Worm (Caenorhabditis elegans): ENCODE results near the gene clec-63.

Gene clec-63

DNA sequence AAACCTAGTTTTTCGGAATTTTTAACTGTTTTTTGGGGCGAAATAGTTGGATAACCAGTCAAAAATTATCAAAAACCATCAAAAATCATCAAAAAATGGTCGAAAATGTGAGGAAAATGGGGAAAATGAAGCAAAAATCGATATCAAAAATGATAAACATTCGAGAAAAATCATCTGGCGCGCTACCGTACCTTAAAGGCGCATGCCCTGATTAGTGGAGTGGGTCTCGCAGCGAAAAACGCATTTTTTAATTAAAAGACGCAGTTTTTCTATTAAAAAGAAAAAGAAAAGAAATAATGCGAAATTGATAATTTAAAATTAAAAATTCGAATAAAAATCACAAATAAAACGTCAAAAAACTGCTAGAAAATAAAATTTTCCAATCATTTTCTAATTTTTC, 15.0 kb upstream of the clec-63 start, which contains the start of gene F35C5.1:
Gene F35C5.1, plus strand, starts transcription at position 399 of the 400 bp plus-strand sequence.
- TF ChIP-seq flt-1 (GFP tag; IDR thresholded peaks at IDR 0.05) = no peak
- TF ChIP-seq klf-2 (GFP tag; conservative IDR thresholded peaks at IDR 0.05) = no peak
- no peak for TF ChIP-seq ztf-29 (GFP tag; IDR thresholded peaks at IDR 0.05)
- no peak for TF ChIP-seq cog-1 (tag; optimal IDR thresholded peaks at IDR 0.05)
- no peak for TF ChIP-seq T22C8.4 (GFP tag; IDR thresholded peaks at IDR 0.05)
- TF ChIP-seq tab-1 (GFP tag; IDR thresholded peaks at IDR 0.05) = no peak
- no peak for TF ChIP-seq ztf-23 (GFP tag; IDR thresholded peaks at IDR 0.05)
- TF ChIP-seq med-1 (GFP tag; optimal IDR thresholded peaks at IDR 0.05; ENCODE audit: insufficient read depth) = no peak
- no peak for TF ChIP-seq ref-1 (GFP tag; conservative IDR thresholded peaks at IDR 0.05)

DNA sequence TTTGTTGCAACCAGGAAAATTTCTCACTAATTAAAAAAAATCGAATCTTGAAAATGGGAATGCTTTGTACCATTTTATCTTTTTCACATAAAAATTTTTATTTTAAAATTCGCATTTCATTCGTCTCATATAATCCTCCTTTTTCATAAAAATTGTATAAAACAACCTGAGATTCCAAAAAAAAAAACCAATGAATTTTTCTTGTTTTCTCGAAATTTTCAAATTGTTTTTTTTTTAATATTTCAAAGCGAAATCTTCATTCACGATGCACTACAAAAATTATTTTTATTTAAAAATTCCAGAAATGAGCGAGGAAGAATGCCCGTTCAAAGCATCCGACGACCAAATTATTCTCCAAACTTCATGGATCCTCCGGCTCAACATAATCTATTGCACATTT, 10.5 kb upstream of the clec-63 start, which contains the start of gene sra-14:
Gene sra-14, plus strand, starts transcription at position 301 of the 400 bp plus-strand sequence.
- TF ChIP-seq cog-1 (tag; optimal IDR thresholded peaks at IDR 0.05) (no peak), klf-2 (GFP tag; conservative IDR thresholded peaks at IDR 0.05) (no peak), med-1 (GFP tag; optimal IDR thresholded peaks at IDR 0.05; ENCODE audit: insufficient read depth) (no peak), flt-1 (GFP tag; IDR thresholded peaks at IDR 0.05) (no peak), tab-1 (GFP tag; IDR thresholded peaks at IDR 0.05) (no peak), ref-1 (GFP tag; conservative IDR thresholded peaks at IDR 0.05) (no peak), T22C8.4 (GFP tag; IDR thresholded peaks at IDR 0.05) (no peak), ztf-23 (GFP tag; IDR thresholded peaks at IDR 0.05) (no peak), ztf-29 (GFP tag; IDR thresholded peaks at IDR 0.05) (no peak)

DNA sequence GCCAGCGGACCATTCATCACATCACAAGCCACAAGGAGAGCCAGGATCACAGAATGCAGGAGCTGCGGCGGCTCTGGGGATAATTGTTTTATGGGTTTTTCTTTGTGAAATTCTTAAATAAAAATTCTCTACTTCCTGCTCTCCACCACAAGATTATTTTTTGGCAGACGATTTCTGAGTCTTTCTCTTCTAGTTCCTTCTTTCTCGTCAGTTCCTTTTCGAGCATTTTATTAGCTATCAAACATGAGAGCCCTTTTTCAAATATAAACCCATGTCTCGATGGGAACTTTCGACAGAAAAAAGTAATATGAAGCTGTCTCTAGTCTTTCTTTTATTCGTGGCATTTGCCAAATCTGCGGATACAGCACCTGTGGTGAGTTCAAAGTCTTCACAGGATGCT, 7.0 kb upstream of the clec-63 start, which contains the start of gene F35C5.3:
Gene F35C5.3, plus strand, starts transcription at position 301 of the 400 bp plus-strand sequence.
- TF ChIP-seq med-1 (GFP tag; optimal IDR thresholded peaks at IDR 0.05; ENCODE audit: insufficient read depth) = no peak
- TF ChIP-seq tab-1 (GFP tag; IDR thresholded peaks at IDR 0.05) = no peak
- no peak for TF ChIP-seq ref-1 (GFP tag; conservative IDR thresholded peaks at IDR 0.05)
- TF ChIP-seq flt-1 (GFP tag; IDR thresholded peaks at IDR 0.05) = no peak

DNA sequence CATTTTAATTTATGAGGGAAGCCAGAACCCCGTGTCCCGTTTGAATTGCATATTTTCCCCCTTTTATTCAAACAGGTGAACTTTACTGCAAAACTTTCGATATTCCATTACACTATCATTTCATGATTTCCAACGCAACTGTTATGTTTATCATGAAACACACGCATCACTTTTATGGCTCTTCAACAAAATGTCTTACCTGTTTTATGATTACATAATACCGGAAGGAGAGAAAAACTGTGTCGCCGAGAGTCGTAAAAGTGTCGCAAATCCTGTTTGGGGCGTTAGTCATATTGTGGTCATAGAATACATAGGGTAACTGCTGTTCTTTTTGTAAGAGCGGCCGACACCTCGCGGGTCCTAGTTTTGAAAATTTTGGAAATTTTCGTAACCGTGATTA, 3.0 kb upstream of the clec-63 start:
- no peak for TF ChIP-seq T22C8.4 (GFP tag; IDR thresholded peaks at IDR 0.05)
- TF ChIP-seq med-1 (GFP tag; optimal IDR thresholded peaks at IDR 0.05; ENCODE audit: insufficient read depth) = no peak
- TF ChIP-seq klf-2 (GFP tag; conservative IDR thresholded peaks at IDR 0.05) = no peak
- no peak for TF ChIP-seq ref-1 (GFP tag; conservative IDR thresholded peaks at IDR 0.05)
- no peak for TF ChIP-seq tab-1 (GFP tag; IDR thresholded peaks at IDR 0.05)
- TF ChIP-seq ztf-23 (GFP tag; IDR thresholded peaks at IDR 0.05) = no peak
- TF ChIP-seq ztf-29 (GFP tag; IDR thresholded peaks at IDR 0.05) = no peak
- TF ChIP-seq flt-1 (GFP tag; IDR thresholded peaks at IDR 0.05) = no peak
- TF ChIP-seq cog-1 (tag; optimal IDR thresholded peaks at IDR 0.05) = no peak

DNA sequence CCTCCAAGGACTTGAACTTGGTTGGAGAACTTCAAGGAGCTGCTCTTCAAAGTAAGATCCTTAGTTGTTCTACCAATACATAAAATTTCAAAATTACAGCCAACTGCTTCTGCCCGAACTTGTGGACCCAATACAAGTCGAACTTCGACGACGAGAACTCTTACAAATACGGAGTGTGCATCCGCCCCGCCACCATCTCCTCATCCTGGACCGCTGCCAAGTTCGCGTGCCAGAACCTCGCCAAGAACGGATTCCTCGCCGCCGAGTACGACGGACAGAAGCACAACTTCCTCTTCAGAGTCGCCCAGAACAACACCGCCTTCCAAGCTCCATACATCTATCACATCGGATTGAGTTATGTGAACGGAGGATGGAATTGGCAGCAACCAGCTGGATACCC, 1.2 kb downstream of the clec-63 start:
- TF ChIP-seq ref-1 (GFP tag; conservative IDR thresholded peaks at IDR 0.05) = no peak

DNA sequence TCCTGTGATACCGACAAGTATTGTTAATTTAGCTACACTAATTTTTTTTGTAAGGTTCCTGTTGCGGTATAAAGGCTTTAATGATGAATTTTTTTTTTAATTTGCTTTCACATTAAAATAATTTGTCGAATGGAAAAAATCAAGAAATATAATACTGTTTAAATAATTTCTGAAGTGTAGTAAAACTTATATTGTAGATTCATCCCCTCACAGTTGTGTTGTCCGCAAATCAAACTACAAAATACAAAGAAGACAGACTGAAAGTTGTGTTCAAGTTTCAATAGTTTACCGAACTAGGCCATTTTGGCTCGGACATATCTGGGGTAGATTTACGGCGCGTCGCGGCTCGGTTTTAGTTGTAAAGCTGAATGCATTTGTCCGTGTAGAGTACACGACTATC, 1.9 kb downstream of the clec-63 start:
- TF ChIP-seq ref-1 (GFP tag; conservative IDR thresholded peaks at IDR 0.05) (no peak), T22C8.4 (GFP tag; IDR thresholded peaks at IDR 0.05) (no peak), ztf-23 (GFP tag; IDR thresholded peaks at IDR 0.05) (no peak), flt-1 (GFP tag; IDR thresholded peaks at IDR 0.05) (no peak), tab-1 (GFP tag; IDR thresholded peaks at IDR 0.05) (no peak), med-1 (GFP tag; optimal IDR thresholded peaks at IDR 0.05; ENCODE audit: insufficient read depth) (no peak), cog-1 (tag; optimal IDR thresholded peaks at IDR 0.05) (no peak)

DNA sequence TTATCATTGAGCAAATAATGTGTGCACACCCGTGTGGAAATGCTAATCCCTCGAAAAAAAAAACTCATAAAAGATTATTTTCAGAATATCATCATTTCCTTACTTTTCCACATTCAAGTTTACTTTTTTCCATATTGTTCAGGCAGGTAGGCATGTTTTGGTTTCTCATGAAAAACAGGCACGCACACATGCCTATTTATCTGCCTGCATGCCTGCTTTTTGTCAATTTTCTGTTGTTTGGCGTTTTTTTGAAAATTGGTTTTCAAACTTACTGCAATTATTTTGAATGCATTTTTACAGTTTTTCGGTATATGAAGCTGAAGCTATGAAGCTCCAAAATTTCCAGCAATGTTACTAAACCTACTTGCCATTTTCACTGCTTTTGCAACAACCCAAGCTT, 2.5 kb downstream of the clec-63 start, which contains the start of gene clec-64:
Gene clec-64, plus strand, starts transcription at position 301 of the 400 bp plus-strand sequence.
- no peak for TF ChIP-seq flt-1 (GFP tag; IDR thresholded peaks at IDR 0.05)
- no peak for TF ChIP-seq klf-2 (GFP tag; conservative IDR thresholded peaks at IDR 0.05)
- no peak for TF ChIP-seq T22C8.4 (GFP tag; IDR thresholded peaks at IDR 0.05)
- no peak for TF ChIP-seq med-1 (GFP tag; optimal IDR thresholded peaks at IDR 0.05; ENCODE audit: insufficient read depth)
- TF ChIP-seq ztf-23 (GFP tag; IDR thresholded peaks at IDR 0.05) = no peak
- TF ChIP-seq tab-1 (GFP tag; IDR thresholded peaks at IDR 0.05) = no peak
- TF ChIP-seq ref-1 (GFP tag; conservative IDR thresholded peaks at IDR 0.05) = no peak
- TF ChIP-seq ztf-29 (GFP tag; IDR thresholded peaks at IDR 0.05) = no peak
- no peak for TF ChIP-seq cog-1 (tag; optimal IDR thresholded peaks at IDR 0.05)

DNA sequence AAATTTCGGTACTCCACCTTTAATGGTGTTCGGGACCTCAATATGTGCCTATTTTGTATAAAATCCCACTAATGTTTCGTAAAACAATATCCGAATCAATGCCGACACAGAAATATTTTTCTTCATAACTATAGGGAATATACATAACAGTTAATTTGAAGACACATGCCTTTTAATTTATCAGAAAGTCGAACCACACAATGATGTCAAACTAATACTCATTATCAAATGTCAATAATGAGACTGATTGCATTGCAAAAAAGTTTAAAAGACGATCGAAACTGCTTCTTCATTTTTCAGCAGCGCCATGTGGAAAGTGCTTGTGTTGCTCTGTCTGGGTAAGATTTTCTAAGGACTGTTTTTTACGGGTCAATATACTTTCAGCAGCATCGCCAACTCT, 5.6 kb downstream of the clec-63 start, which contains the start of gene clec-65:
Gene clec-65, plus strand, starts transcription at position 301 of the 400 bp plus-strand sequence.
- TF ChIP-seq med-1 (GFP tag; optimal IDR thresholded peaks at IDR 0.05; ENCODE audit: insufficient read depth) = no peak
- TF ChIP-seq flt-1 (GFP tag; IDR thresholded peaks at IDR 0.05) = no peak
- TF ChIP-seq T22C8.4 (GFP tag; IDR thresholded peaks at IDR 0.05) = no peak
- no peak for TF ChIP-seq ref-1 (GFP tag; conservative IDR thresholded peaks at IDR 0.05)
- no peak for TF ChIP-seq ztf-29 (GFP tag; IDR thresholded peaks at IDR 0.05)
- TF ChIP-seq cog-1 (tag; optimal IDR thresholded peaks at IDR 0.05) = no peak
- no peak for TF ChIP-seq ztf-23 (GFP tag; IDR thresholded peaks at IDR 0.05)
- no peak for TF ChIP-seq klf-2 (GFP tag; conservative IDR thresholded peaks at IDR 0.05)
- no peak for TF ChIP-seq tab-1 (GFP tag; IDR thresholded peaks at IDR 0.05)

DNA sequence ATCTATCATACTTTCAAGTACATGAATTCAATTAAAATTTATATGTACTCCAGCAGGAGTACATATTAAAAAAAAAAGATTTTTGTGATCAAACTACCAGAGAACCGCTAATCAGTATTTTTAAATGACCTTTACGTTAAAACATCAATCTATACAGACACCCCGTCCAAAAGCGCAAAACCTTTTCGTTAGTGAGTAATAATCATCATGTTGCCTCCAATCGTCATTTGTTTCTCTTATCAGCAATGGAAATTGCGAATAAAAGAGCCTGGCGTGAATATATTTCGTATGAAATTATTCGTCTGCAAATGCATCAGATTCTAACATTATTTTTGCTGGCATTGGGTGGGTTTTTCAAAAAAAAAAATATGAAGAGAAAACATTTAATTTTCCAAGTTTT, 8.7 kb downstream of the clec-63 start, which contains the start of gene clec-66:
Gene clec-66, plus strand, starts transcription at position 225 of the 400 bp plus-strand sequence.
- TF ChIP-seq ref-1 (GFP tag; conservative IDR thresholded peaks at IDR 0.05) (no peak), ztf-29 (GFP tag; IDR thresholded peaks at IDR 0.05) (no peak), klf-2 (GFP tag; conservative IDR thresholded peaks at IDR 0.05) (no peak), flt-1 (GFP tag; IDR thresholded peaks at IDR 0.05) (no peak), T22C8.4 (GFP tag; IDR thresholded peaks at IDR 0.05) (no peak), tab-1 (GFP tag; IDR thresholded peaks at IDR 0.05) (no peak), ztf-23 (GFP tag; IDR thresholded peaks at IDR 0.05) (no peak), cog-1 (tag; optimal IDR thresholded peaks at IDR 0.05) (no peak), med-1 (GFP tag; optimal IDR thresholded peaks at IDR 0.05; ENCODE audit: insufficient read depth) (no peak)

DNA sequence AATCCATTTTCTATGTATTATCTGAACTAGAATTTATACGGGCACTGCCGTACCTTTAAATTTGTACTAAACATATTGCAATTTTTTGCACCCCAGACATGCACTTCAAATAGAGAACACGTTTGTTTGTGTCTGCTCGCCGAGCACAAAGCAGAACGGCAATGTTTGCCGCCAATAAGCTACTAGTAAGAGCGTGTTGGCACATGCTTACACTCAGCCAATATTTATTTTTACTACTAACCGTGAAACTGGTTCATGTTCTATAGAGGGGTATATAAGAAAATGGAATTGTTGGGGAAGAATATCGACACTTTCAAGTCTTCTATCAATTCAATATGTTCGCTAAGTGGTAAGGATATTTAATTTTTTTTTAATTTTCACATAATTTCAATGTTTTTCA, 11.6 kb downstream of the clec-63 start, which contains the start of gene nspb-11:
Gene nspb-11, plus strand, starts transcription at position 301 of the 400 bp plus-strand sequence.
- TF ChIP-seq ztf-29 (GFP tag; IDR thresholded peaks at IDR 0.05) (no peak), flt-1 (GFP tag; IDR thresholded peaks at IDR 0.05) (no peak)

Data from whole organism, midembryonic.